Worm (Caenorhabditis elegans) whole organism, young adult: Measurements from ENCODE around the gene gipc-2.

ENCODE experiments used
- B0035.1 ChIP-seq: sonication (generic microtip); optimal IDR thresholded peaks from 2 replicates; lab custom pipeline; 2016; ENCODE audit warnings: missing genetic modification characterization, mild to moderate bottlenecking, missing compliant biosample characterization, missing genotype, missing genetic modification reagents
- B0261.1 ChIP-seq: sonication (generic microtip); optimal IDR thresholded peaks from 2 replicates; lab custom pipeline; 2016; ENCODE audit warnings: mild to moderate bottlenecking, missing genetic modification characterization, moderate library complexity, missing compliant biosample characterization
- D2030.7 ChIP-seq: fragments of 200-800 bp; sonication (Bioruptor generic); IDR thresholded peaks from 2 replicates; pipeline ENCODE4 v1.3.6; 2022; ENCODE audit warnings: missing genetic modification reagents, missing genetic modification characterization, missing compliant biosample characterization
- F10E7.11 ChIP-seq: sonication (generic microtip); optimal IDR thresholded peaks from 2 replicates; lab custom pipeline; 2017; ENCODE audit warnings: mild to moderate bottlenecking, missing genetic modification characterization, moderate library complexity, missing compliant biosample characterization
- F37B4.10 ChIP-seq: fragments of 200-800 bp; sonication (Bioruptor generic); IDR thresholded peaks from 2 replicates; pipeline ENCODE4 v1.3.6; 2022; ENCODE audit warnings: missing genetic modification characterization, missing compliant biosample characterization
- F55B11.4 ChIP-seq: sonication (generic microtip); optimal IDR thresholded peaks from 2 replicates; lab custom pipeline; 2016; ENCODE audit warnings: missing compliant biosample characterization, missing genetic modification characterization, borderline replicate concordance; ENCODE audit not compliant: insufficient read depth
- F57A8.1 ChIP-seq: fragments of 200-800 bp; sonication (Bioruptor generic); optimal IDR thresholded peaks from 2 replicates; lab custom pipeline; 2018; ENCODE audit warnings: mild to moderate bottlenecking, missing genetic modification characterization, moderate library complexity, missing compliant biosample characterization
- T07F8.4 ChIP-seq: sonication (generic microtip); optimal IDR thresholded peaks from 2 replicates; lab custom pipeline; 2016; ENCODE audit warnings: mild to moderate bottlenecking, missing genetic modification characterization, moderate library complexity, missing compliant biosample characterization
- T26A5.8 ChIP-seq: sonication (generic microtip); optimal IDR thresholded peaks from 2 replicates; lab custom pipeline; 2016; ENCODE audit warnings: missing genetic modification characterization, missing compliant biosample characterization
- Y53F4B.3 ChIP-seq: fragments of 200-800 bp; sonication (Bioruptor generic); IDR thresholded peaks from 2 replicates; pipeline ENCODE4 v1.3.6; 2022; ENCODE audit warnings: missing genetic modification reagents, missing genetic modification characterization, missing compliant biosample characterization
- Y56A3A.18 ChIP-seq: fragments of 200-800 bp; sonication (Bioruptor generic); IDR thresholded peaks from 2 replicates; pipeline ENCODE4 v1.3.6; 2022; ENCODE audit warnings: missing genetic modification reagents, missing genetic modification characterization, missing compliant biosample characterization
- Y79H2A.3 ChIP-seq: fragments of 200-800 bp; sonication (Bioruptor generic); conservative IDR thresholded peaks from 2 replicates; pipeline ENCODE4 v1.3.6; 2022; ENCODE audit warnings: missing genetic modification reagents, missing genetic modification characterization, missing compliant biosample characterization
- aptf-2 ChIP-seq: fragments of 200-800 bp; sonication (Bioruptor generic); conservative IDR thresholded peaks from 2 replicates; pipeline ENCODE4 v1.3.6; 2022; ENCODE audit warnings: missing genetic modification reagents, missing genetic modification characterization, missing compliant biosample characterization
- athp-1 ChIP-seq: sonication (generic microtip); optimal IDR thresholded peaks from 2 replicates; lab custom pipeline; 2017; ENCODE audit warnings: mild to moderate bottlenecking, missing genetic modification characterization, missing compliant biosample characterization
- attf-3 ChIP-seq: fragments of 200-800 bp; sonication (Bioruptor generic); conservative IDR thresholded peaks from 2 replicates; pipeline ENCODE4 v1.3.6; 2022; ENCODE audit warnings: missing genetic modification reagents, missing genetic modification characterization, missing compliant biosample characterization
- bed-1 ChIP-seq: fragments of 200-800 bp; sonication (Bioruptor generic); IDR thresholded peaks from 2 replicates; pipeline ENCODE4 v1.3.6; 2022; ENCODE audit warnings: missing genetic modification reagents, missing genetic modification characterization, missing compliant biosample characterization
- ceh-27 ChIP-seq: fragments of 200-800 bp; sonication (Bioruptor generic); optimal IDR thresholded peaks from 2 replicates; lab custom pipeline; 2018; ENCODE audit warnings: mild to moderate bottlenecking, missing genetic modification characterization, moderate library complexity, missing compliant biosample characterization
- ceh-58 ChIP-seq: fragments of 200-800 bp; sonication (Bioruptor generic); IDR thresholded peaks from 2 replicates; pipeline ENCODE4 v1.3.6; 2022; ENCODE audit warnings: missing genetic modification characterization, missing compliant biosample characterization
- ceh-79 ChIP-seq: sonication (generic microtip); optimal IDR thresholded peaks from 2 replicates; lab custom pipeline; 2017; ENCODE audit warnings: mild to moderate bottlenecking, missing genetic modification characterization, missing compliant biosample characterization
- dpl-1 ChIP-seq: fragments of 150-350 bp; optimal IDR thresholded peaks from 2 replicates; lab custom pipeline; 2014; ENCODE audit warnings: missing biosample characterization, missing genetic modification reagents, missing genetic modification characterization
- egl-18 ChIP-seq: fragments of 200-800 bp; sonication (Bioruptor generic); IDR thresholded peaks from 2 replicates; pipeline ENCODE4 v1.3.6; 2022; ENCODE audit warnings: missing genetic modification reagents, missing genetic modification characterization, missing compliant biosample characterization
- egl-44 ChIP-seq: fragments of 200-800 bp; sonication (Bioruptor generic); IDR thresholded peaks from 2 replicates; pipeline ENCODE4 v1.3.6; 2022; ENCODE audit warnings: missing genetic modification reagents, missing genetic modification characterization, missing compliant biosample characterization
- egrh-3 ChIP-seq: fragments of 200-800 bp; sonication (Bioruptor generic); IDR thresholded peaks from 2 replicates; pipeline ENCODE4 v1.3.6; 2022; ENCODE audit warnings: missing genetic modification reagents, missing genetic modification characterization, missing compliant biosample characterization
- hmg-1.2 ChIP-seq: fragments of 200-800 bp; sonication (Bioruptor generic); IDR thresholded peaks from 2 replicates; pipeline ENCODE4 v1.3.6; 2022; ENCODE audit warnings: missing genetic modification reagents, missing genetic modification characterization, missing compliant biosample characterization
- hmg-20 ChIP-seq: fragments of 200-800 bp; sonication (Bioruptor generic); IDR thresholded peaks from 2 replicates; pipeline ENCODE4 v1.3.6; 2022; ENCODE audit warnings: missing genetic modification reagents, missing genetic modification characterization, missing compliant biosample characterization
- let-526 ChIP-seq: fragments of 200-800 bp; sonication (Bioruptor generic); IDR thresholded peaks from 2 replicates; pipeline ENCODE4 v1.3.6; 2022; ENCODE audit warnings: missing genetic modification reagents, missing genetic modification characterization, missing compliant biosample characterization
- let-607 ChIP-seq, 2 experiments: fragments of 200-800 bp in 1 of 2; sonication (Bioruptor generic) in 1 of 2; sonication (generic microtip) in 1 of 2; optimal IDR thresholded peaks; 2 replicates each; lab custom pipeline; 2016 to 2018; ENCODE audit warnings: mild to moderate bottlenecking in 2 of 2, missing compliant biosample characterization in 2 of 2, missing genetic modification characterization in 2 of 2, moderate library complexity in 2 of 2, missing genotype in 1 of 2
- lin-26 ChIP-seq: fragments of 200-800 bp; sonication (Bioruptor generic); IDR thresholded peaks from 2 replicates; pipeline ENCODE4 v1.3.6; 2022; ENCODE audit warnings: missing genetic modification reagents, missing genetic modification characterization, missing compliant biosample characterization
- lir-1 ChIP-seq: fragments of 200-800 bp; sonication (Bioruptor generic); conservative IDR thresholded peaks from 2 replicates; pipeline ENCODE4 v1.3.6; 2022; ENCODE audit warnings: missing genetic modification reagents, missing genetic modification characterization, missing compliant biosample characterization
- lsl-1 ChIP-seq: fragments of 200-800 bp; sonication (Bioruptor generic); optimal IDR thresholded peaks from 2 replicates; lab custom pipeline; 2018; ENCODE audit warnings: mild to moderate bottlenecking, missing genetic modification characterization, moderate library complexity, missing compliant biosample characterization
- madf-6 ChIP-seq: fragments of 200-800 bp; sonication (Bioruptor generic); IDR thresholded peaks from 2 replicates; pipeline ENCODE4 v1.3.6; 2022; ENCODE audit warnings: missing genetic modification reagents, missing genetic modification characterization, missing compliant biosample characterization
- mcd-1 ChIP-seq: fragments of 200-800 bp; sonication (Bioruptor generic); IDR thresholded peaks from 2 replicates; pipeline ENCODE4 v1.3.6; 2022; ENCODE audit warnings: missing genetic modification reagents, missing genetic modification characterization, missing compliant biosample characterization
- mel-28 ChIP-seq: sonication (generic microtip); optimal IDR thresholded peaks from 2 replicates; lab custom pipeline; 2016; ENCODE audit warnings: borderline replicate concordance, mild to moderate bottlenecking, missing genetic modification characterization, missing compliant biosample characterization
- mxl-1 ChIP-seq: sonication (generic microtip); optimal IDR thresholded peaks from 2 replicates; lab custom pipeline; 2016; ENCODE audit warnings: missing genetic modification characterization, missing compliant biosample characterization
- nfya-1 ChIP-seq: sonication (generic microtip); optimal IDR thresholded peaks from 2 replicates; lab custom pipeline; 2017; ENCODE audit warnings: antibody characterized with exemption, missing compliant biosample characterization, missing genetic modification characterization, borderline replicate concordance; ENCODE audit not compliant: insufficient read depth
- nfya-2 ChIP-seq: fragments of 200-800 bp; sonication (Bioruptor generic); IDR thresholded peaks from 2 replicates; pipeline ENCODE4 v1.3.6; 2022; ENCODE audit warnings: missing genetic modification reagents, missing genetic modification characterization, missing compliant biosample characterization
- nhr-179 ChIP-seq: sonication (generic microtip); optimal IDR thresholded peaks from 2 replicates; lab custom pipeline; 2016; ENCODE audit warnings: mild to moderate bottlenecking, missing genetic modification characterization, missing compliant biosample characterization
- nhr-90 ChIP-seq: sonication (generic microtip); optimal IDR thresholded peaks from 2 replicates; lab custom pipeline; 2016; ENCODE audit warnings: missing genotype, mild to moderate bottlenecking, missing genetic modification characterization, missing compliant biosample characterization
- pbrm-1 ChIP-seq: fragments of 200-800 bp; sonication (Bioruptor generic); IDR thresholded peaks from 2 replicates; pipeline ENCODE4 v1.3.6; 2022; ENCODE audit warnings: missing genetic modification reagents, missing genetic modification characterization, missing compliant biosample characterization
- pha-4 ChIP-seq: fragments of 150-350 bp; sonication (generic microtip); optimal IDR thresholded peaks from 2 replicates; lab custom pipeline; 2014; ENCODE audit warnings: missing biosample characterization, missing genetic modification reagents, missing genetic modification characterization
- rec-8 ChIP-seq, 2 experiments: sonication (generic microtip); optimal IDR thresholded peaks; 2 replicates each; lab custom pipeline; 2016; ENCODE audit warnings: mild to moderate bottlenecking in 2 of 2, missing genetic modification characterization in 2 of 2, missing genetic modification reagents in 2 of 2, missing genotype in 2 of 2, missing biosample characterization in 1 of 2, missing compliant biosample characterization in 1 of 2, moderate library complexity in 1 of 2
- rpc-1 ChIP-seq, 2 experiments: fragments of 150-350 bp in 1 of 2; sonication (generic microtip) in 1 of 2; optimal IDR thresholded peaks; 2 replicates each; lab custom pipeline; 2014 to 2018; ENCODE audit warnings: missing biosample characterization in 1 of 2, missing genetic modification characterization in 1 of 2, missing genetic modification reagents in 1 of 2, missing genotype in 1 of 2
- sdz-38 ChIP-seq: sonication (generic microtip); optimal IDR thresholded peaks from 2 replicates; lab custom pipeline; 2016; ENCODE audit warnings: missing genotype, missing genetic modification characterization, missing compliant biosample characterization
- snpc-3.4 ChIP-seq: sonication (generic microtip); optimal IDR thresholded peaks from 2 replicates; lab custom pipeline; 2017; ENCODE audit warnings: missing genetic modification characterization, mild to moderate bottlenecking, missing compliant biosample characterization, antibody characterized with exemption, moderate library complexity, missing genotype, missing genetic modification reagents
- tbp1 ChIP-seq: fragments of 200-800 bp; sonication (Bioruptor generic); optimal IDR thresholded peaks from 2 replicates; lab custom pipeline; 2018; ENCODE audit warnings: mild to moderate bottlenecking, missing genetic modification characterization, missing compliant biosample characterization
- ztf-25 ChIP-seq: fragments of 200-800 bp; sonication (Bioruptor generic); IDR thresholded peaks from 2 replicates; pipeline ENCODE4 v1.3.6; 2022; ENCODE audit warnings: missing genetic modification reagents, missing genetic modification characterization, missing compliant biosample characterization
- ztf-28 ChIP-seq: fragments of 200-800 bp; sonication (Bioruptor generic); IDR thresholded peaks from 2 replicates; pipeline ENCODE4 v1.3.6; 2022; ENCODE audit warnings: missing genetic modification reagents, missing genetic modification characterization, missing compliant biosample characterization
- ztf-6 ChIP-seq: fragments of 200-800 bp; sonication (Bioruptor generic); IDR thresholded peaks from 2 replicates; pipeline ENCODE4 v1.3.6; 2022; ENCODE audit warnings: missing genetic modification reagents, missing genetic modification characterization, missing compliant biosample characterization

gipc-2 gene

DNA sequence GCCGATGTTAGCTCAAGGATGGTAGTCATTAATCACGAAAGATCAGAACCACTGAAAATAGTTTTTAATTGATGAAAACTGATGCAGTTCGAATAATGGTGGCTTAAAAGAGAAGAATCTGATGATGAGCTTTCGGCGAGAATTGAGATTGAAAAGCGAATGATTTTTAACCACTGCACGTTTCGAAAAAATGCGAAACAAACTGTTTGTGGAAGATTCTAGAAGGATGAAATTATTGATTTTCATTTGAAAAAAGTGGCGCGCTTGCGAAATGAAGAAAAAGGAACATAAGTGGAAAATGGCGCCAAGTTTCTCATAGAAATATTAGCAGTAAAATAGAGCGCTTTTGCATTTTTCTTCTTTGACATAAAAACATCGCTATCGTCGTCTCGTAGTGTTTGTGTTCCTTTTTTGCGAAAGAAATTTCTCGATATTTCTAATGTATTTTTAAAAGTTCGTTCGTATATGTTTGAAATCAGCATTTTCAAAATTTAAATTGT is 32.5 kb downstream of the gipc-2 start, which contains the start of gene uba-1 (continued):
- TF ChIP-seq egl-18 (GFP tag; lab: Robert Waterston, UW) (no peak), F10E7.11 (no peak), nfya-1 (tag; lab: Kevin White, UChicago) (no peak), T26A5.8 (tag; lab: Kevin White, UChicago) (no peak), F57A8.1 (GFP tag; lab: Kevin White, UChicago) (no peak), hmg-1.2 (GFP tag; lab: Robert Waterston, UW) (peak; percentile 53), snpc-3.4 (tag; lab: Kevin White, UChicago) (peak; percentile 42), egrh-3 (no peak), madf-6 (GFP tag; lab: Robert Waterston, UW) (peak; percentile 94), ceh-27 (peak; percentile 46), ceh-79 (tag; lab: Kevin White, UChicago) (no peak), nhr-179 (no peak), pbrm-1 (GFP tag; lab: Robert Waterston, UW) (peak; percentile 63; the same call in 1 of the 2 replicates), ceh-58 (GFP tag; lab: Robert Waterston, UW) (no peak), F37B4.10 (GFP tag; lab: Robert Waterston, UW) (no peak), rec-8 (tag; optimal IDR thresholded peaks at IDR 0.05; lab: Kevin White, UChicago) (peak in 1 of 2 experiments; percentile 27), dpl-1 (GFP tag; lab: Kevin White, UChicago) (peak; percentile 79), Y53F4B.3 (GFP tag; lab: Robert Waterston, UW) (no peak), mxl-1 (tag; lab: Kevin White, UChicago) (no peak), let-607 (tag; optimal IDR thresholded peaks at IDR 0.05; lab: Kevin White, UChicago) (peak; percentile 24 to 30), B0035.1 (tag; lab: Kevin White, UChicago) (no peak), tbp1 (peak; percentile 42), egl-44 (GFP tag; lab: Robert Waterston, UW) (no peak), mel-28 (tag; lab: Kevin White, UChicago) (no peak), Y79H2A.3 (GFP tag; lab: Robert Waterston, UW) (no peak), ztf-28 (no peak), lsl-1 (GFP tag; lab: Kevin White, UChicago) (peak; percentile 70), rpc-1 (optimal IDR thresholded peaks at IDR 0.05; lab: Kevin White, UChicago) (no peak), rpc-1 (tag; optimal IDR thresholded peaks at IDR 0.05; lab: Kevin White, UChicago) (no peak), mcd-1 (GFP tag; lab: Robert Waterston, UW) (peak; percentile 58; the same call in 1 of the 2 replicates), ztf-6 (GFP tag; lab: Robert Waterston, UW) (no peak), let-526 (GFP tag; lab: Robert Waterston, UW) (no peak), sdz-38 (tag; lab: Kevin White, UChicago) (no peak), pha-4 (tag; lab: Kevin White, UChicago) (no peak), bed-1 (GFP tag; lab: Robert Waterston, UW) (no peak), athp-1 (tag; lab: Kevin White, UChicago) (peak; percentile 53), T07F8.4 (tag; lab: Kevin White, UChicago) (no peak), hmg-20 (GFP tag; lab: Robert Waterston, UW) (no peak), D2030.7 (GFP tag; lab: Robert Waterston, UW) (peak; percentile 68), F55B11.4 (no peak), aptf-2 (0 out of 2 replicates have a peak, but pooled peaks have one; percentile 19), attf-3 (GFP tag; lab: Robert Waterston, UW) (no peak), nhr-90 (tag; lab: Kevin White, UChicago) (peak; percentile 13), lir-1 (GFP tag; lab: Robert Waterston, UW) (no peak; the same call in 1 of the 2 replicates), Y56A3A.18 (GFP tag; lab: Robert Waterston, UW) (no peak; the same call in 1 of the 2 replicates), lin-26 (GFP tag; lab: Robert Waterston, UW) (peak; percentile 11; the same call in 1 of the 2 replicates), B0261.1 (tag; lab: Kevin White, UChicago) (no peak), nfya-2 (GFP tag; lab: Robert Waterston, UW) (no peak), ztf-25 (GFP tag; lab: Robert Waterston, UW) (no peak)
